Worm (Caenorhabditis elegans) whole organism, L4 larva: ENCODE measurements around the gene hars-1.

ENCODE experiments used
- Y48G9A.11 ChIP-seq: fragments of 200-800 bp; sonication (Bioruptor generic); IDR thresholded peaks from 2 replicates; pipeline ENCODE4 v1.3.6; 2022; ENCODE audit warnings: missing genetic modification reagents, missing genetic modification characterization, missing compliant biosample characterization
- Y75B8A.6 ChIP-seq: fragments of 200-800 bp; sonication (Bioruptor generic); IDR thresholded peaks from 2 replicates; pipeline ENCODE4 v1.3.6; 2022; ENCODE audit warnings: missing genetic modification reagents, missing genetic modification characterization, missing compliant biosample characterization
- aha-1 ChIP-seq: fragments of 150-350 bp; peaks from one replicate; lab custom pipeline; 2014; ENCODE audit warnings: missing biosample characterization, missing genetic modification characterization
- ama-1 ChIP-seq: fragments of 150-350 bp; optimal IDR thresholded peaks from 2 replicates; lab custom pipeline; 2014; ENCODE audit warnings: inconsistent platforms, mixed read lengths
- arid-1 ChIP-seq: fragments of 200-800 bp; sonication (Bioruptor generic); conservative IDR thresholded peaks from 2 replicates; pipeline ENCODE4 v1.3.6; 2022; ENCODE audit warnings: missing genetic modification reagents, missing genetic modification characterization, missing compliant biosample characterization
- ceh-62 ChIP-seq: sonication (generic microtip); optimal IDR thresholded peaks from 2 replicates; lab custom pipeline; 2017; ENCODE audit warnings: missing biosample characterization, missing genetic modification characterization
- daf-12 ChIP-seq: fragments of 150-350 bp; optimal IDR thresholded peaks from 2 replicates; lab custom pipeline; 2014; ENCODE audit warnings: missing biosample characterization, missing genetic modification reagents, missing genetic modification characterization
- daf-16 ChIP-seq, 3 experiments: sonication (generic microtip); optimal IDR thresholded peaks; 2 replicates each; lab custom pipeline; 2016 to 2017; ENCODE audit warnings: missing genetic modification characterization in 3 of 3, missing genetic modification reagents in 3 of 3, mild to moderate bottlenecking in 2 of 3, missing compliant biosample characterization in 2 of 3, missing biosample characterization in 1 of 3, moderate library complexity in 1 of 3
- dmd-6 ChIP-seq: fragments of 200-800 bp; sonication (Bioruptor generic); IDR thresholded peaks from 2 replicates; pipeline ENCODE4 v1.3.6; 2022; ENCODE audit warnings: missing genetic modification reagents, missing genetic modification characterization, missing compliant biosample characterization
- dpl-1 ChIP-seq: fragments of 150-350 bp; optimal IDR thresholded peaks from 2 replicates; lab custom pipeline; 2014; ENCODE audit warnings: missing biosample characterization, missing genetic modification reagents, missing genetic modification characterization
- dve-1 ChIP-seq: sonication (generic microtip); optimal IDR thresholded peaks from 2 replicates; lab custom pipeline; 2017; ENCODE audit warnings: antibody characterized with exemption, mild to moderate bottlenecking, missing genetic modification characterization, missing compliant biosample characterization; ENCODE audit not compliant: insufficient read depth
- egl-27 ChIP-seq: sonication (generic microtip); optimal IDR thresholded peaks from 3 replicates; lab custom pipeline; 2017; ENCODE audit warnings: missing biosample characterization, missing genetic modification reagents, missing genetic modification characterization
- hlh-11 ChIP-seq: fragments of 200-800 bp; sonication (Bioruptor generic); optimal IDR thresholded peaks from 2 replicates; lab custom pipeline; 2018; ENCODE audit warnings: mild to moderate bottlenecking, missing genetic modification characterization, missing compliant biosample characterization
- hlh-30 ChIP-seq: sonication (generic microtip); optimal IDR thresholded peaks from 2 replicates; lab custom pipeline; 2017; ENCODE audit warnings: antibody characterized with exemption, mild to moderate bottlenecking, missing genetic modification characterization, missing compliant biosample characterization; ENCODE audit not compliant: insufficient read depth
- hmg-1.1 ChIP-seq: fragments of 200-800 bp; sonication (Bioruptor generic); IDR thresholded peaks from 2 replicates; pipeline ENCODE4 v1.3.6; 2022; ENCODE audit warnings: missing genetic modification reagents, missing genetic modification characterization, missing compliant biosample characterization
- lim-7 ChIP-seq: fragments of 200-800 bp; sonication (Bioruptor generic); IDR thresholded peaks from 2 replicates; pipeline ENCODE4 v1.3.6; 2022; ENCODE audit warnings: missing genetic modification characterization, missing compliant biosample characterization
- lin-1 ChIP-seq: fragments of 200-800 bp; sonication (Bioruptor generic); IDR thresholded peaks from 2 replicates; pipeline ENCODE4 v1.3.6; 2022; ENCODE audit warnings: missing genetic modification reagents, missing genetic modification characterization, missing compliant biosample characterization
- lin-13 ChIP-seq: fragments of 150-350 bp; optimal IDR thresholded peaks from 2 replicates; lab custom pipeline; 2014; ENCODE audit warnings: missing biosample characterization, missing genetic modification reagents, missing genetic modification characterization
- lin-15B ChIP-seq: fragments of 150-350 bp; sonication (generic microtip); optimal IDR thresholded peaks from 3 replicates; lab custom pipeline; 2014; ENCODE audit warnings: missing biosample characterization, missing genetic modification characterization
- lin-38 ChIP-seq: fragments of 200-800 bp; sonication (Bioruptor generic); IDR thresholded peaks from 2 replicates; pipeline ENCODE4 v1.3.6; 2022; ENCODE audit warnings: missing genetic modification reagents, missing genetic modification characterization, missing compliant biosample characterization
- lsy-2 ChIP-seq, 2 experiments: fragments of 150-350 bp in 1 of 2; sonication (generic microtip) in 1 of 2; optimal IDR thresholded peaks; 2 replicates each; lab custom pipeline; 2014 to 2017; ENCODE audit warnings: missing biosample characterization in 2 of 2, missing genetic modification characterization in 2 of 2
- mdl-1 ChIP-seq, 2 experiments: fragments of 150-350 bp in 1 of 2; sonication (generic microtip) in 1 of 2; optimal IDR thresholded peaks; 2 replicates each; lab custom pipeline; 2014 to 2017; ENCODE audit warnings: missing biosample characterization in 2 of 2, missing genetic modification characterization in 2 of 2
- mep-1 ChIP-seq: fragments of 150-350 bp; sonication (generic microtip); optimal IDR thresholded peaks from 3 replicates; lab custom pipeline; 2014; ENCODE audit warnings: missing biosample characterization, missing genetic modification characterization
- mes-2 ChIP-seq: sonication (generic microtip); optimal IDR thresholded peaks from 2 replicates; lab custom pipeline; 2016; ENCODE audit warnings: missing genotype, mild to moderate bottlenecking, missing genetic modification characterization, missing compliant biosample characterization; ENCODE audit not compliant: poor library complexity, severe bottlenecking
- mxl-3 ChIP-seq: fragments of 200-800 bp; sonication (Bioruptor generic); optimal IDR thresholded peaks from 2 replicates; lab custom pipeline; 2018; ENCODE audit warnings: mild to moderate bottlenecking, missing genetic modification characterization, missing compliant biosample characterization
- nhr-102 ChIP-seq: sonication (generic microtip); optimal IDR thresholded peaks from 2 replicates; lab custom pipeline; 2016; ENCODE audit warnings: mild to moderate bottlenecking, missing genetic modification characterization, moderate library complexity, missing compliant biosample characterization
- nhr-237 ChIP-seq: sonication (generic microtip); optimal IDR thresholded peaks from 2 replicates; lab custom pipeline; 2017; ENCODE audit warnings: missing biosample characterization, missing genetic modification characterization
- nhr-42 ChIP-seq: fragments of 200-800 bp; sonication (Bioruptor generic); IDR thresholded peaks from 2 replicates; pipeline ENCODE4 v1.3.6; 2022; ENCODE audit warnings: missing genetic modification characterization, missing compliant biosample characterization
- nhr-76 ChIP-seq: fragments of 150-350 bp; optimal IDR thresholded peaks from 2 replicates; lab custom pipeline; 2014; ENCODE audit warnings: missing biosample characterization, missing genetic modification characterization
- pha-4 ChIP-seq, 2 experiments: fragments of 150-350 bp in 1 of 2; fragments of 200-800 bp in 1 of 2; sonication (Bioruptor generic) in 1 of 2; IDR thresholded peaks in 1 of 2; optimal IDR thresholded peaks in 1 of 2; 2 replicates each; pipeline versions ENCODE4 v1.3.6 to Lab custom; 2014 to 2022; ENCODE audit warnings: missing genetic modification characterization in 2 of 2, missing genetic modification reagents in 2 of 2, missing biosample characterization in 1 of 2, missing compliant biosample characterization in 1 of 2
- saeg-2 ChIP-seq: fragments of 200-800 bp; sonication (Bioruptor generic); IDR thresholded peaks from 2 replicates; pipeline ENCODE4 v1.3.6; 2022; ENCODE audit warnings: missing genetic modification reagents, missing genetic modification characterization, missing compliant biosample characterization
- sdz-12 ChIP-seq: fragments of 200-800 bp; sonication (Bioruptor generic); optimal IDR thresholded peaks from 2 replicates; lab custom pipeline; 2018; ENCODE audit warnings: mild to moderate bottlenecking, missing genetic modification characterization, missing compliant biosample characterization
- set-16 ChIP-seq: fragments of 200-800 bp; sonication (Bioruptor generic); IDR thresholded peaks from 2 replicates; pipeline ENCODE4 v1.3.6; 2022; ENCODE audit warnings: missing genetic modification reagents, missing genetic modification characterization, missing compliant biosample characterization
- snpc-1.2 ChIP-seq: fragments of 200-800 bp; sonication (Bioruptor generic); IDR thresholded peaks from 2 replicates; pipeline ENCODE4 v1.3.6; 2022; ENCODE audit warnings: missing genetic modification reagents, missing genetic modification characterization, missing compliant biosample characterization
- unc-62 ChIP-seq, 3 experiments: fragments of 150-350 bp in 1 of 3; sonication (generic microtip); optimal IDR thresholded peaks in 2 of 3; peaks in 1 of 3; 1 replicate in 1 of 3; 2 replicates in 2 of 3; lab custom pipeline; 2014 to 2017; ENCODE audit warnings: missing biosample characterization in 3 of 3, missing genetic modification characterization in 3 of 3, missing genetic modification reagents in 3 of 3, missing genotype in 1 of 3
- ztf-11 ChIP-seq: fragments of 150-350 bp; optimal IDR thresholded peaks from 2 replicates; lab custom pipeline; 2014; ENCODE audit warnings: missing biosample characterization, missing genetic modification characterization

The hars-1 gene

ce11 chrIV:10832148-10832547 is 26.6 kb upstream of the hars-1 start, which contains the start of gene best-15:
best-15 (minus strand) TSS chrIV:10832248.
- TF ChIP-seq lin-15B (tag; lab: Kevin White, UChicago), result no peak
- no peak for TF ChIP-seq mes-2
- no peak for TF ChIP-seq pha-4 (GFP tag; IDR thresholded peaks at IDR 0.05; lab: Robert Waterston, UW)
- no peak for TF ChIP-seq pha-4 (tag; optimal IDR thresholded peaks at IDR 0.05; lab: Kevin White, UChicago)
- TF ChIP-seq snpc-1.2 (GFP tag; lab: Robert Waterston, UW), result no peak
- no peak for TF ChIP-seq daf-16 (GFP tag; optimal IDR thresholded peaks at IDR 0.05; lab: Kevin White, UChicago)
- no peak for TF ChIP-seq daf-16 (tag; optimal IDR thresholded peaks at IDR 0.05; lab: Kevin White, UChicago)
- no peak for TF ChIP-seq nhr-237
- TF ChIP-seq set-16, result no peak

- TF ChIP-seq ztf-11 (tag; lab: Kevin White, UChicago), result no peak
- 0 out of 2 replicates have a peak, but pooled peaks have one; percentile 33 for TF ChIP-seq arid-1 (GFP tag; lab: Robert Waterston, UW)
- no peak for TF ChIP-seq saeg-2 (GFP tag; lab: Robert Waterston, UW)
- 0 out of 2 replicates have a peak, but pooled peaks have one; percentile 38 for TF ChIP-seq snpc-1.2 (GFP tag; lab: Robert Waterston, UW)
- no peak for TF ChIP-seq sdz-12 (GFP tag; lab: Kevin White, UChicago)
- no peak for TF ChIP-seq lin-15B (tag; lab: Kevin White, UChicago)
- no peak for TF ChIP-seq nhr-102 (tag; lab: Kevin White, UChicago)
- TF ChIP-seq unc-62 (GFP tag; optimal IDR thresholded peaks at IDR 0.05 in 1 of 2; lab: Kevin White, UChicago), result peak in 1 of 2 experiments; percentile 3
- TF ChIP-seq unc-62 (tag; optimal IDR thresholded peaks at IDR 0.05; lab: Kevin White, UChicago), result no peak
- TF ChIP-seq lin-1, result no peak
- TF ChIP-seq dpl-1, result no peak
- TF ChIP-seq Y75B8A.6 (GFP tag; lab: Robert Waterston, UW), result 0 out of 2 replicates have a peak, but pooled peaks have one; percentile 26
- 0 out of 2 replicates have a peak, but pooled peaks have one; percentile 42 for TF ChIP-seq lim-7 (GFP tag; lab: Robert Waterston, UW)
- TF ChIP-seq Y48G9A.11 (GFP tag; lab: Robert Waterston, UW), result peak; percentile 29; the same call in 1 of the 2 replicates
- peak in 1 of 2 experiments; percentile 23 for TF ChIP-seq lsy-2 (tag; optimal IDR thresholded peaks at IDR 0.05; lab: Kevin White, UChicago)
- 0 out of 2 replicates have a peak, but pooled peaks have one; percentile 22 for TF ChIP-seq lin-38 (GFP tag; lab: Robert Waterston, UW)
- no peak for TF ChIP-seq ceh-62
These were observed 16.5 kb upstream of the hars-1 start for ce11 chrIV:10842232-10842631.

ce11 chrIV:10842705-10843364 is 15.9 kb upstream of the hars-1 start, which contains the start of gene T11G6.5:
T11G6.5 (minus strand) TSS chrIV:10842755.
- TF ChIP-seq lin-13, result peak; percentile 4
- no peak for TF ChIP-seq nhr-76 (tag; lab: Kevin White, UChicago)
- TF ChIP-seq mxl-3, result peak; percentile 60
- TF ChIP-seq lsy-2 (tag; optimal IDR thresholded peaks at IDR 0.05; lab: Kevin White, UChicago), result peak in 1 of 2 experiments; percentile 95
- TF ChIP-seq lin-38 (GFP tag; lab: Robert Waterston, UW), result peak; percentile 25; the same call in 1 of the 2 replicates
- TF ChIP-seq ama-1 (lab: Kevin White, UChicago), result peak; percentile 12
- TF ChIP-seq aha-1 (tag; lab: Kevin White, UChicago), result peak; percentile 89
- peak; percentile 49 for TF ChIP-seq hmg-1.1 (GFP tag; lab: Robert Waterston, UW)
- TF ChIP-seq daf-16 (GFP tag; optimal IDR thresholded peaks at IDR 0.05; lab: Kevin White, UChicago), result no peak
- TF ChIP-seq daf-16 (tag; optimal IDR thresholded peaks at IDR 0.05; lab: Kevin White, UChicago), result peak; percentile 7
- peak; percentile 58 for TF ChIP-seq mes-2
- TF ChIP-seq dmd-6, result peak; percentile 25; the same call in 1 of the 2 replicates
- TF ChIP-seq nhr-42 (GFP tag; lab: Robert Waterston, UW), result no peak
- peak; percentile 14 for TF ChIP-seq hlh-11
- TF ChIP-seq dve-1 (tag; lab: Kevin White, UChicago), result peak; percentile 26
- TF ChIP-seq daf-12, result no peak
- peak; percentile 35 for TF ChIP-seq mep-1 (tag; lab: Kevin White, UChicago)
- TF ChIP-seq mdl-1 (tag; optimal IDR thresholded peaks at IDR 0.05; lab: Kevin White, UChicago), result peak; percentile 24 to 35
- TF ChIP-seq dpl-1, result peak; percentile 36
- no peak for TF ChIP-seq nhr-237
- TF ChIP-seq egl-27 (tag; lab: Kevin White, UChicago), result no peak
- peak; percentile 89 for TF ChIP-seq hlh-30 (tag; lab: Kevin White, UChicago)
